Worm (Caenorhabditis elegans) whole organism, L4 larva: Measurements from ENCODE around the gene F16B4.6.

ENCODE experiments used
- F37D6.2 ChIP-seq: sonication (generic microtip); optimal IDR thresholded peaks from 2 replicates; lab custom pipeline; 2016; ENCODE audit warnings: mild to moderate bottlenecking, missing genetic modification characterization, missing compliant biosample characterization
- F44E2.7 ChIP-seq: fragments of 200-800 bp; sonication (Bioruptor generic); IDR thresholded peaks from 2 replicates; pipeline ENCODE4 v2.1.2; 2022; ENCODE audit warnings: missing genetic modification characterization, missing compliant biosample characterization
- T20F7.1 ChIP-seq: fragments of 200-800 bp; sonication (Bioruptor generic); optimal IDR thresholded peaks from 2 replicates; lab custom pipeline; 2018; ENCODE audit warnings: mild to moderate bottlenecking, missing genetic modification characterization, missing compliant biosample characterization
- Y48G9A.11 ChIP-seq: fragments of 200-800 bp; sonication (Bioruptor generic); IDR thresholded peaks from 2 replicates; pipeline ENCODE4 v1.3.6; 2022; ENCODE audit warnings: missing genetic modification reagents, missing genetic modification characterization, missing compliant biosample characterization
- Y75B8A.6 ChIP-seq: fragments of 200-800 bp; sonication (Bioruptor generic); IDR thresholded peaks from 2 replicates; pipeline ENCODE4 v1.3.6; 2022; ENCODE audit warnings: missing genetic modification reagents, missing genetic modification characterization, missing compliant biosample characterization
- ZK337.2 ChIP-seq: fragments of 200-800 bp; sonication (Bioruptor generic); IDR thresholded peaks from 2 replicates; pipeline ENCODE4 v1.3.6; 2022; ENCODE audit warnings: missing genetic modification reagents, missing genetic modification characterization, missing compliant biosample characterization
- aha-1 ChIP-seq: fragments of 150-350 bp; peaks from one replicate; lab custom pipeline; 2014; ENCODE audit warnings: missing biosample characterization, missing genetic modification characterization
- aly-2 ChIP-seq: sonication (generic microtip); optimal IDR thresholded peaks from 2 replicates; lab custom pipeline; 2018; ENCODE audit warnings: missing biosample characterization, missing genetic modification characterization
- arid-1 ChIP-seq: fragments of 200-800 bp; sonication (Bioruptor generic); conservative IDR thresholded peaks from 2 replicates; pipeline ENCODE4 v1.3.6; 2022; ENCODE audit warnings: missing genetic modification reagents, missing genetic modification characterization, missing compliant biosample characterization
- ceh-44 ChIP-seq: fragments of 200-800 bp; sonication (Bioruptor generic); IDR thresholded peaks from 2 replicates; pipeline ENCODE4 v1.3.6; 2022; ENCODE audit warnings: missing genetic modification reagents, missing genetic modification characterization, missing compliant biosample characterization
- ceh-62 ChIP-seq: sonication (generic microtip); optimal IDR thresholded peaks from 2 replicates; lab custom pipeline; 2017; ENCODE audit warnings: missing biosample characterization, missing genetic modification characterization
- ceh-82 ChIP-seq: sonication (generic microtip); optimal IDR thresholded peaks from 2 replicates; lab custom pipeline; 2017; ENCODE audit warnings: missing biosample characterization, missing genetic modification characterization
- cey-2 ChIP-seq: sonication (generic microtip); optimal IDR thresholded peaks from 3 replicates; lab custom pipeline; 2017; ENCODE audit warnings: missing genetic modification characterization, mild to moderate bottlenecking, missing compliant biosample characterization, antibody characterized with exemption, borderline replicate concordance; ENCODE audit not compliant: insufficient read depth
- ctbp-1 ChIP-seq: fragments of 200-800 bp; sonication (Bioruptor generic); IDR thresholded peaks from 2 replicates; pipeline ENCODE4 v1.3.6; 2022; ENCODE audit warnings: missing genetic modification reagents, missing genetic modification characterization, missing compliant biosample characterization
- daf-12 ChIP-seq: fragments of 150-350 bp; optimal IDR thresholded peaks from 2 replicates; lab custom pipeline; 2014; ENCODE audit warnings: missing biosample characterization, missing genetic modification reagents, missing genetic modification characterization
- daf-16 ChIP-seq, 3 experiments: sonication (generic microtip); optimal IDR thresholded peaks; 2 replicates each; lab custom pipeline; 2016 to 2017; ENCODE audit warnings: missing genetic modification characterization in 3 of 3, missing genetic modification reagents in 3 of 3, mild to moderate bottlenecking in 2 of 3, missing compliant biosample characterization in 2 of 3, missing biosample characterization in 1 of 3, moderate library complexity in 1 of 3
- dmd-6 ChIP-seq: fragments of 200-800 bp; sonication (Bioruptor generic); IDR thresholded peaks from 2 replicates; pipeline ENCODE4 v1.3.6; 2022; ENCODE audit warnings: missing genetic modification reagents, missing genetic modification characterization, missing compliant biosample characterization
- dmd-8 ChIP-seq: fragments of 200-800 bp; sonication (Bioruptor generic); IDR thresholded peaks from 2 replicates; pipeline ENCODE4 v1.3.6; 2022; ENCODE audit warnings: missing genetic modification characterization, missing compliant biosample characterization
- dmd-9 ChIP-seq: fragments of 200-800 bp; sonication (Bioruptor generic); IDR thresholded peaks from 2 replicates; pipeline ENCODE4 v1.3.6; 2022; ENCODE audit warnings: missing genetic modification reagents, missing genetic modification characterization, missing compliant biosample characterization
- duxl-1 ChIP-seq: sonication (generic microtip); optimal IDR thresholded peaks from 2 replicates; lab custom pipeline; 2016; ENCODE audit warnings: mild to moderate bottlenecking, missing genetic modification characterization, moderate library complexity, missing compliant biosample characterization; ENCODE audit not compliant: poor library complexity
- dve-1 ChIP-seq: sonication (generic microtip); optimal IDR thresholded peaks from 2 replicates; lab custom pipeline; 2017; ENCODE audit warnings: antibody characterized with exemption, mild to moderate bottlenecking, missing genetic modification characterization, missing compliant biosample characterization; ENCODE audit not compliant: insufficient read depth
- hmg-1.1 ChIP-seq: fragments of 200-800 bp; sonication (Bioruptor generic); IDR thresholded peaks from 2 replicates; pipeline ENCODE4 v1.3.6; 2022; ENCODE audit warnings: missing genetic modification reagents, missing genetic modification characterization, missing compliant biosample characterization
- lin-1 ChIP-seq: fragments of 200-800 bp; sonication (Bioruptor generic); IDR thresholded peaks from 2 replicates; pipeline ENCODE4 v1.3.6; 2022; ENCODE audit warnings: missing genetic modification reagents, missing genetic modification characterization, missing compliant biosample characterization
- lin-15B ChIP-seq: fragments of 150-350 bp; sonication (generic microtip); optimal IDR thresholded peaks from 3 replicates; lab custom pipeline; 2014; ENCODE audit warnings: missing biosample characterization, missing genetic modification characterization
- lin-38 ChIP-seq: fragments of 200-800 bp; sonication (Bioruptor generic); IDR thresholded peaks from 2 replicates; pipeline ENCODE4 v1.3.6; 2022; ENCODE audit warnings: missing genetic modification reagents, missing genetic modification characterization, missing compliant biosample characterization
- lin-39 ChIP-seq: fragments of 150-350 bp; optimal IDR thresholded peaks from 2 replicates; lab custom pipeline; 2014; ENCODE audit warnings: missing biosample characterization, missing genetic modification reagents, missing genetic modification characterization
- lsy-2 ChIP-seq, 2 experiments: fragments of 150-350 bp in 1 of 2; sonication (generic microtip) in 1 of 2; optimal IDR thresholded peaks; 2 replicates each; lab custom pipeline; 2014 to 2017; ENCODE audit warnings: missing biosample characterization in 2 of 2, missing genetic modification characterization in 2 of 2
- nhr-11 ChIP-seq: fragments of 150-350 bp; optimal IDR thresholded peaks from 2 replicates; lab custom pipeline; 2014; ENCODE audit warnings: missing biosample characterization, missing genetic modification characterization
- nhr-111 ChIP-seq: fragments of 200-800 bp; sonication (Bioruptor generic); optimal IDR thresholded peaks from 2 replicates; lab custom pipeline; 2018; ENCODE audit warnings: mild to moderate bottlenecking, missing genetic modification characterization, missing compliant biosample characterization
- nhr-237 ChIP-seq: sonication (generic microtip); optimal IDR thresholded peaks from 2 replicates; lab custom pipeline; 2017; ENCODE audit warnings: missing biosample characterization, missing genetic modification characterization
- nhr-41 ChIP-seq: fragments of 200-800 bp; sonication (Bioruptor generic); IDR thresholded peaks from 2 replicates; pipeline ENCODE4 v1.3.6; 2022; ENCODE audit warnings: missing genetic modification reagents, missing genetic modification characterization, missing compliant biosample characterization
- nhr-6 ChIP-seq: fragments of 150-350 bp; optimal IDR thresholded peaks from 2 replicates; lab custom pipeline; 2014; ENCODE audit warnings: missing biosample characterization, missing genetic modification characterization
- nhr-76 ChIP-seq: fragments of 150-350 bp; optimal IDR thresholded peaks from 2 replicates; lab custom pipeline; 2014; ENCODE audit warnings: missing biosample characterization, missing genetic modification characterization
- rbr-2 ChIP-seq: sonication (generic microtip); optimal IDR thresholded peaks from 2 replicates; lab custom pipeline; 2016; ENCODE audit warnings: missing genotype, missing genetic modification characterization, missing compliant biosample characterization
- saeg-2 ChIP-seq: fragments of 200-800 bp; sonication (Bioruptor generic); IDR thresholded peaks from 2 replicates; pipeline ENCODE4 v1.3.6; 2022; ENCODE audit warnings: missing genetic modification reagents, missing genetic modification characterization, missing compliant biosample characterization
- sdz-12 ChIP-seq: fragments of 200-800 bp; sonication (Bioruptor generic); optimal IDR thresholded peaks from 2 replicates; lab custom pipeline; 2018; ENCODE audit warnings: mild to moderate bottlenecking, missing genetic modification characterization, missing compliant biosample characterization
- unc-39 ChIP-seq: sonication (generic microtip); optimal IDR thresholded peaks from 2 replicates; lab custom pipeline; 2017; ENCODE audit warnings: missing biosample characterization, missing genetic modification characterization
- unc-62 ChIP-seq, 3 experiments: fragments of 150-350 bp in 1 of 3; sonication (generic microtip); optimal IDR thresholded peaks in 2 of 3; peaks in 1 of 3; 1 replicate in 1 of 3; 2 replicates in 2 of 3; lab custom pipeline; 2014 to 2017; ENCODE audit warnings: missing biosample characterization in 3 of 3, missing genetic modification characterization in 3 of 3, missing genetic modification reagents in 3 of 3, missing genotype in 1 of 3
- vab-7 ChIP-seq: fragments of 200-800 bp; sonication (Bioruptor generic); IDR thresholded peaks from 2 replicates; pipeline ENCODE4 v1.3.6; 2022; ENCODE audit warnings: missing genetic modification reagents, missing genetic modification characterization, missing compliant biosample characterization
- zfp-2 ChIP-seq: sonication (generic microtip); optimal IDR thresholded peaks from 2 replicates; lab custom pipeline; 2016; ENCODE audit warnings: mild to moderate bottlenecking, missing genetic modification characterization, missing compliant biosample characterization
- zip-2 ChIP-seq: fragments of 150-350 bp; optimal IDR thresholded peaks from 2 replicates; lab custom pipeline; 2014; ENCODE audit warnings: missing biosample characterization, missing genetic modification characterization

F16B4.6 gene

DNA sequence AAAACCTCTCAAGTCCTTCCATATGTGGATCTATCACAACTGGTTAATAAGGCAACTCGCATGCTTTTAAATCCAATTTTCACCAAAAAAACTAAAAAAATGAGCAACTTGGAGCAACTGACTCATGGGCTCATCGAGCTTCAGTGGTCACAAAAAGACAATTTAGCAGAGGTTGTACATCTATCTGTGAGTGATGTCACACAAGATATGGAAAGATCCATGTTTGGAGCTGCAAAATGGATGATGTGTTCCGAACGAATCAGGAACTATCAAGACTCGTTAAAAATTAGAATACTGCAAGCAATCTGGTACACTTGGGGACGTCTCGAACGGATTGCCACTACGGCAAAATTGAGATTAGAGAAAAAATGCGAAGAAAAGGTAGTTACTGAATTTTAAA lies 24.6 kb downstream of the F16B4.6 start:
- no peak for TF ChIP-seq F37D6.2 (tag; lab: Kevin White, UChicago)
- peak in 1 of 2 experiments; percentile 1 for TF ChIP-seq unc-62 (GFP tag; optimal IDR thresholded peaks at IDR 0.05 in 1 of 2; lab: Kevin White, UChicago)
- TF ChIP-seq unc-62 (tag; optimal IDR thresholded peaks at IDR 0.05; lab: Kevin White, UChicago), result no peak
- peak; percentile 95 for TF ChIP-seq aha-1 (tag; lab: Kevin White, UChicago)
- no peak for TF ChIP-seq nhr-237 (tag; lab: Kevin White, UChicago)

DNA sequence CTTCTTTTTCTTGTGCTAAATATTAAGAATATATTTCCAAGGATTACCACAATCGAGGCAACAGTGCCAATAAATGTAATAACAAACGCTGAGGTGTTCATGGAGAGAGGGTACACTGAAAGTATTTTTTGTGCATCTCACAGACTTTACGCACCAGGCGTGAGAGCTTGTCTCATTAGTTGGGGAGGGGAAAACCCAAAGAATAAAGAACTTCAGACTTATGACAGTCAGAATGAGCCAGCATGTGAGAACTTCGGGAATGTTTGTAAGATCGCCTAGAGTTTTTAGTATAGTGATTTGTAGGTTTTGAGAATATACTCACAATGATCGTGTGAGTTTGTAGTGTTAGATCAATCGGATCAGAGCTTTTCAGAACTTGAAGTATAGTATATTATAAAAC lies 27.7 kb downstream of the F16B4.6 start, which contains the start of gene srbc-41:
srbc-41 (minus strand) TSS at position 101 of the 400 bp plus-strand sequence.
- TF ChIP-seq aly-2 (tag; lab: Kevin White, UChicago) (no peak), zfp-2 (tag; lab: Kevin White, UChicago) (no peak), lin-38 (no peak), Y48G9A.11 (GFP tag; lab: Robert Waterston, UW) (no peak), dmd-8 (GFP tag; lab: Robert Waterston, UW) (no peak), nhr-11 (no peak), unc-39 (tag; lab: Kevin White, UChicago) (no peak), nhr-76 (tag; lab: Kevin White, UChicago) (no peak), Y75B8A.6 (GFP tag; lab: Robert Waterston, UW) (no peak), rbr-2 (tag; lab: Kevin White, UChicago) (no peak), lin-15B (tag; lab: Kevin White, UChicago) (no peak), zip-2 (no peak), nhr-111 (GFP tag; lab: Kevin White, UChicago) (no peak), F37D6.2 (tag; lab: Kevin White, UChicago) (no peak), lsy-2 (tag; optimal IDR thresholded peaks at IDR 0.05; lab: Kevin White, UChicago) (no peak), ceh-82 (tag; lab: Kevin White, UChicago) (no peak), ZK337.2 (GFP tag; lab: Robert Waterston, UW) (no peak), ctbp-1 (GFP tag; lab: Robert Waterston, UW) (no peak), arid-1 (no peak)

DNA sequence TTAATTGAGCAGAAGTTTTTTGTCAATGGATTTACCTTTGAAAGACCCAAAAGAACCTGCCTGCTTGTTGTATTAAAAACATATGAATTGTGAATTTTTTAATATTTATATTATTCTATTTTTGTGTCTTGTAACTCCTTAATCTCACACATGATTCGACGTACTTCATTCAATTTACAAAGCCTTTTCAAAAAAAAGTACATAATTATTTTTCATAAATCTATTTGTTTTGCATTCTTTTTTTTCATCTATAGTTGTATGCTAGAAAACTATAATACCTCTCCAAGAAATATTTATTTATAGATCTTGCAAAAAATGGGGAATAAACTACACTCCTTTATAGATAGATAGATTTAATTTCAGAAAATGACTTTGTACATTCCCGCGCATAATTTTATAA lies 31.8 kb downstream of the F16B4.6 start, which contains the start of gene nhr-179:
nhr-179 (minus strand) TSS at position 101 of the 400 bp plus-strand sequence.
- TF ChIP-seq sdz-12 (GFP tag; lab: Kevin White, UChicago) (no peak), nhr-111 (GFP tag; lab: Kevin White, UChicago) (no peak), cey-2 (tag; lab: Kevin White, UChicago) (no peak), ceh-62 (tag; lab: Kevin White, UChicago) (no peak), saeg-2 (no peak), arid-1 (no peak), zip-2 (no peak), T20F7.1 (GFP tag; lab: Kevin White, UChicago) (no peak), aly-2 (tag; lab: Kevin White, UChicago) (no peak), vab-7 (GFP tag; lab: Robert Waterston, UW) (no peak), ceh-44 (GFP tag; lab: Robert Waterston, UW) (no peak), hmg-1.1 (GFP tag; lab: Robert Waterston, UW) (no peak), nhr-41 (GFP tag; lab: Robert Waterston, UW) (no peak), dmd-9 (no peak), lin-1 (GFP tag; lab: Robert Waterston, UW) (no peak), F44E2.7 (no peak), duxl-1 (tag; lab: Kevin White, UChicago) (no peak), nhr-11 (no peak)

DNA sequence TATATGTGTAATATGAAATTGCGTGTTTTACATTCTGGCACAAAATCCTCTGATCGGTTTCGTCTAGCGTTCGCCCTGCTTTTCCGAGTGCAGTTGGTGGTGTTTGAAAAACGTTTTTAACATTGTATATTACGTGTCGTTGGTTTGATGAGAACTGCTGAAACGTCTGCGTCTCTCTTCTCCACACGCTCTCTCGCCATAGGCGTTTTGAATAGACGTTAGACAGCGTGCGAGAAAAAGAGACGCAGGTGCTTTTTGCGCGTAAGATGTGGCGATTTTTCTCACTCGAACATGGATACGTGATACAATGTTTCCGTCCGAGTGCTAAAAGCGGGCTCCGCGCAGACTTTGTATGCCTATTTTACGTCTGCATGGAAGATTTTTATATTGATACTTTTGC lies 33.5 kb downstream of the F16B4.6 start:
- TF ChIP-seq duxl-1 (tag; lab: Kevin White, UChicago) (no peak), lin-39 (tag; lab: Kevin White, UChicago) (no peak), dmd-6 (GFP tag; lab: Robert Waterston, UW) (peak; percentile 15; the same call in 1 of the 2 replicates), nhr-6 (tag; lab: Kevin White, UChicago) (no peak), unc-39 (tag; lab: Kevin White, UChicago) (no peak), daf-12 (tag; lab: Kevin White, UChicago) (no peak), dve-1 (peak; percentile 20), saeg-2 (no peak), daf-16 (GFP tag; optimal IDR thresholded peaks at IDR 0.05; lab: Kevin White, UChicago) (no peak), daf-16 (tag; optimal IDR thresholded peaks at IDR 0.05; lab: Kevin White, UChicago) (no peak)
